Fruit fly (Drosophila melanogaster) whole organism, embryonic: ENCODE measurements around the gene CG17364.

Experiments used
- Atf6 ChIP-seq: fragments of 200-800 bp; sonication (Bioruptor generic); IDR thresholded peaks from 2 replicates; pipeline ENCODE4 v1.3.6; 2022; ENCODE audit warnings: missing biosample characterization, missing genetic modification characterization
- B-H1 ChIP-seq: fragments of 200-800 bp; sonication (Bioruptor generic); IDR thresholded peaks from 3 replicates; pipeline ENCODE4 v1.3.6; 2022; ENCODE audit warnings: missing biosample characterization, missing genetic modification characterization
- B-H2 ChIP-seq: fragments of 200-800 bp; sonication (Bioruptor generic); optimal IDR thresholded peaks from 2 replicates; lab custom pipeline; 2018; ENCODE audit warnings: missing biosample characterization, mild to moderate bottlenecking, missing genetic modification characterization
- CG10431 ChIP-seq: fragments of 200-800 bp; sonication (Bioruptor generic); optimal IDR thresholded peaks from 3 replicates; lab custom pipeline; 2018; ENCODE audit warnings: missing biosample characterization, mild to moderate bottlenecking, missing genetic modification characterization
- CG11247 ChIP-seq: fragments of 200-800 bp; sonication (Bioruptor generic); IDR thresholded peaks from 2 replicates; pipeline ENCODE4 v1.3.6; 2022; ENCODE audit warnings: missing biosample characterization, missing genetic modification characterization
- CG11560 ChIP-seq: fragments of 200-800 bp; sonication (Bioruptor generic); IDR thresholded peaks from 3 replicates; pipeline ENCODE4 v1.3.6; 2022; ENCODE audit warnings: missing biosample characterization, missing genetic modification characterization
- CG12744 ChIP-seq: fragments of 200-800 bp; sonication (Bioruptor generic); optimal IDR thresholded peaks from 2 replicates; lab custom pipeline; 2016; ENCODE audit warnings: missing biosample characterization, missing genetic modification characterization
- CG13287 ChIP-seq: fragments of 200-800 bp; sonication (Bioruptor generic); IDR thresholded peaks from 2 replicates; pipeline ENCODE4 v1.3.6; 2022; ENCODE audit warnings: missing biosample characterization, missing genetic modification characterization; ENCODE audit not compliant: partially characterized antibody
- CG13775 ChIP-seq: fragments of 200-800 bp; sonication (Bioruptor generic); optimal IDR thresholded peaks from 3 replicates; lab custom pipeline; 2017; ENCODE audit warnings: missing biosample characterization, mild to moderate bottlenecking, missing genetic modification characterization
- CG1602 ChIP-seq: fragments of 200-800 bp; sonication (Bioruptor generic); optimal IDR thresholded peaks from 3 replicates; lab custom pipeline; 2016; ENCODE audit warnings: missing biosample characterization, missing genetic modification characterization
- CG2129 ChIP-seq: fragments of 200-800 bp; sonication (Bioruptor generic); IDR thresholded peaks from 2 replicates; pipeline ENCODE4 v1.3.6; 2022; ENCODE audit warnings: missing biosample characterization, missing genetic modification characterization; ENCODE audit not compliant: partially characterized antibody
- CG2678 ChIP-seq: fragments of 200-800 bp; sonication (Bioruptor generic); optimal IDR thresholded peaks from 3 replicates; lab custom pipeline; 2019; ENCODE audit warnings: missing biosample characterization, mild to moderate bottlenecking, missing genetic modification characterization, moderate library complexity
- CG2875 ChIP-seq: fragments of 200-800 bp; sonication (Bioruptor generic); optimal IDR thresholded peaks from 2 replicates; lab custom pipeline; 2017; ENCODE audit warnings: missing biosample characterization, mild to moderate bottlenecking, missing genetic modification characterization, missing genetic modification reagents
- CG2889 ChIP-seq: fragments of 200-800 bp; sonication (Bioruptor generic); IDR thresholded peaks from 3 replicates; pipeline ENCODE4 v1.3.6; 2022; ENCODE audit warnings: missing biosample characterization, missing genetic modification characterization
- CG32772 ChIP-seq: fragments of 200-800 bp; sonication (Bioruptor generic); IDR thresholded peaks from 2 replicates; pipeline ENCODE4 v1.3.6; 2022; ENCODE audit warnings: missing biosample characterization, missing genetic modification characterization
- CG4360 ChIP-seq: fragments of 200-800 bp; sonication (Bioruptor generic); IDR thresholded peaks from 2 replicates; pipeline ENCODE4 v1.3.6; 2022; ENCODE audit warnings: missing biosample characterization, missing genetic modification characterization
- CG43689 ChIP-seq: fragments of 200-800 bp; sonication (Bioruptor generic); IDR thresholded peaks from 2 replicates; pipeline ENCODE4 v1.3.6; 2022; ENCODE audit warnings: missing biosample characterization, missing genetic modification characterization
- CG5180 ChIP-seq: fragments of 200-800 bp; sonication (Bioruptor generic); optimal IDR thresholded peaks from 3 replicates; lab custom pipeline; 2017; ENCODE audit warnings: missing biosample characterization, missing genetic modification characterization, mild to moderate bottlenecking, moderate library complexity, missing genetic modification reagents
- CG6765 ChIP-seq: fragments of 200-800 bp; sonication (Bioruptor generic); optimal IDR thresholded peaks from 3 replicates; lab custom pipeline; 2017; ENCODE audit warnings: missing biosample characterization, mild to moderate bottlenecking, missing genetic modification characterization
- CG7963 ChIP-seq: fragments of 200-800 bp; sonication (Bioruptor generic); IDR thresholded peaks from 3 replicates; pipeline ENCODE4 v1.3.6; 2022; ENCODE audit warnings: missing biosample characterization, missing genetic modification characterization; ENCODE audit not compliant: partially characterized antibody
- CG8281 ChIP-seq: fragments of 200-800 bp; sonication (Bioruptor generic); optimal IDR thresholded peaks from 2 replicates; lab custom pipeline; 2018; ENCODE audit warnings: missing biosample characterization, mild to moderate bottlenecking, missing genetic modification characterization, moderate library complexity
- CG9817 ChIP-seq: fragments of 200-800 bp; sonication (Bioruptor generic); optimal IDR thresholded peaks from 2 replicates; lab custom pipeline; 2018; ENCODE audit warnings: missing biosample characterization, mild to moderate bottlenecking, missing genetic modification characterization, moderate library complexity
- CHES-1-like ChIP-seq: fragments of 200-800 bp; sonication (Bioruptor generic); optimal IDR thresholded peaks from 2 replicates; lab custom pipeline; 2016; ENCODE audit warnings: missing biosample characterization, missing genetic modification characterization
- D19A ChIP-seq: fragments of 200-800 bp; optimal IDR thresholded peaks from 3 replicates; lab custom pipeline; 2019; ENCODE audit warnings: missing biosample characterization, mild to moderate bottlenecking, missing genetic modification characterization, moderate library complexity
- Dad ChIP-seq: fragments of 200-800 bp; sonication (Bioruptor generic); optimal IDR thresholded peaks from 3 replicates; lab custom pipeline; 2016; ENCODE audit warnings: missing biosample characterization, missing genetic modification characterization
- Dek ChIP-seq: fragments of 200-800 bp; sonication (Bioruptor generic); optimal IDR thresholded peaks from 3 replicates; lab custom pipeline; 2019; ENCODE audit warnings: missing biosample characterization, mild to moderate bottlenecking, missing genetic modification characterization, moderate library complexity
- E2f1 ChIP-seq: fragments of 200-800 bp; sonication (Bioruptor generic); IDR thresholded peaks from 2 replicates; pipeline ENCODE4 v1.3.6; 2022; ENCODE audit warnings: missing biosample characterization, missing genetic modification characterization
- H15 ChIP-seq: fragments of 200-800 bp; sonication (Bioruptor generic); IDR thresholded peaks from 3 replicates; pipeline ENCODE4 v1.3.6; 2022; ENCODE audit warnings: missing biosample characterization, missing genetic modification characterization
- MTF-1 ChIP-seq: fragments of 200-800 bp; sonication (Bioruptor generic); optimal IDR thresholded peaks from 2 replicates; lab custom pipeline; 2018; ENCODE audit warnings: missing biosample characterization, mild to moderate bottlenecking, missing genetic modification characterization, borderline replicate concordance
- NC2β ChIP-seq: fragments of 200-800 bp; sonication (Bioruptor generic); optimal IDR thresholded peaks from 2 replicates; lab custom pipeline; 2016; ENCODE audit warnings: missing biosample characterization, missing genetic modification characterization
- Ravus ChIP-seq: fragments of 200-800 bp; sonication (Bioruptor generic); IDR thresholded peaks from 2 replicates; pipeline ENCODE4 v1.3.6; 2022; ENCODE audit warnings: missing biosample characterization, missing genetic modification characterization
- Ssrp ChIP-seq: fragments of 200-800 bp; sonication (Bioruptor generic); optimal IDR thresholded peaks from 2 replicates; lab custom pipeline; 2018; ENCODE audit warnings: missing biosample characterization, mild to moderate bottlenecking, missing genetic modification characterization, moderate library complexity
- cad ChIP-seq: fragments of >200 bp; optimal IDR thresholded peaks from 2 replicates; lab custom pipeline; 2017; ENCODE audit warnings: missing biosample characterization, missing genetic modification characterization
- esg ChIP-seq: fragments of 200-800 bp; sonication (Bioruptor generic); conservative IDR thresholded peaks from 2 replicates; pipeline ENCODE4 v1.3.6; 2022; ENCODE audit warnings: missing biosample characterization, missing genetic modification characterization
- ewg ChIP-seq: fragments of 200-800 bp; sonication (Bioruptor generic); optimal IDR thresholded peaks from 3 replicates; lab custom pipeline; 2017; ENCODE audit warnings: mild to moderate bottlenecking, missing biosample characterization, missing genetic modification reagents, missing genetic modification characterization
- ftz-f1 ChIP-seq: fragments of 200-800 bp; sonication (Bioruptor generic); optimal IDR thresholded peaks from 2 replicates; lab custom pipeline; 2016; ENCODE audit warnings: missing biosample characterization, missing genetic modification characterization
- grn ChIP-seq: fragments of 200-800 bp; sonication (Bioruptor generic); optimal IDR thresholded peaks from 3 replicates; lab custom pipeline; 2017; ENCODE audit warnings: missing biosample characterization, missing genetic modification characterization
- ham ChIP-seq: fragments of 200-800 bp; sonication (Bioruptor generic); IDR thresholded peaks from 2 replicates; pipeline ENCODE4 v1.3.6; 2022; ENCODE audit warnings: missing biosample characterization, missing genetic modification characterization
- kay ChIP-seq: fragments of 200-800 bp; sonication (Bioruptor generic); optimal IDR thresholded peaks from 2 replicates; lab custom pipeline; 2016; ENCODE audit warnings: missing biosample characterization, missing genetic modification characterization
- lilli ChIP-seq: fragments of 200-800 bp; sonication (Bioruptor generic); optimal IDR thresholded peaks from 3 replicates; lab custom pipeline; 2016; ENCODE audit warnings: missing biosample characterization, missing genetic modification characterization
- nerfin-1 ChIP-seq: fragments of 200-800 bp; sonication (Bioruptor generic); optimal IDR thresholded peaks from 3 replicates; lab custom pipeline; 2019; ENCODE audit warnings: missing biosample characterization, mild to moderate bottlenecking, missing genetic modification characterization, moderate library complexity
- p53 ChIP-seq: fragments of 200-800 bp; sonication (Bioruptor generic); optimal IDR thresholded peaks from 2 replicates; lab custom pipeline; 2016; ENCODE audit warnings: missing biosample characterization, missing genetic modification characterization
- ranshi ChIP-seq: fragments of 200-800 bp; sonication (Bioruptor generic); IDR thresholded peaks from 2 replicates; pipeline ENCODE4 v1.3.6; 2022; ENCODE audit warnings: missing biosample characterization, missing genetic modification characterization
- schlank ChIP-seq: fragments of 200-800 bp; sonication (Bioruptor generic); optimal IDR thresholded peaks from 2 replicates; lab custom pipeline; 2018; ENCODE audit warnings: missing biosample characterization, mild to moderate bottlenecking, missing genetic modification characterization
- slbo ChIP-seq: fragments of 200-800 bp; sonication (Bioruptor generic); IDR thresholded peaks from 2 replicates; pipeline ENCODE4 v1.3.6; 2022; ENCODE audit warnings: missing biosample characterization, missing genetic modification characterization
- so ChIP-seq: fragments of 200-800 bp; sonication (Bioruptor generic); IDR thresholded peaks from 3 replicates; pipeline ENCODE4 v1.3.6; 2022; ENCODE audit warnings: missing biosample characterization, missing genetic modification characterization
- ssp ChIP-seq: fragments of 200-800 bp; sonication (Bioruptor generic); IDR thresholded peaks from 2 replicates; pipeline ENCODE4 v1.3.6; 2022; ENCODE audit warnings: missing biosample characterization, missing genetic modification characterization
- tgo ChIP-seq: fragments of 200-800 bp; sonication (Bioruptor generic); IDR thresholded peaks from 3 replicates; pipeline ENCODE4 v1.3.6; 2022; ENCODE audit warnings: missing biosample characterization, missing genetic modification characterization
- tna ChIP-seq: fragments of 200-800 bp; sonication (Bioruptor generic); IDR thresholded peaks from 2 replicates; pipeline ENCODE4 v1.3.6; 2022; ENCODE audit warnings: missing biosample characterization, missing genetic modification characterization; ENCODE audit not compliant: partially characterized antibody
- zen2 ChIP-seq: fragments of 200-800 bp; sonication (Bioruptor generic); IDR thresholded peaks from 3 replicates; pipeline ENCODE4 v1.3.6; 2022; ENCODE audit warnings: missing biosample characterization, missing genetic modification characterization; ENCODE audit not compliant: partially characterized antibody
- zf30C ChIP-seq: fragments of 200-800 bp; sonication (Bioruptor generic); optimal IDR thresholded peaks from 3 replicates; lab custom pipeline; 2018; ENCODE audit warnings: missing biosample characterization, mild to moderate bottlenecking, missing genetic modification characterization

CG17364 gene

dm6 chr3L:14004963-14005458 lies 11.8 kb upstream of the CG17364 start (continued):
- TF ChIP-seq CG2889 (GFP tag; lab: Robert Waterston, UW) (peak; percentile 95), CG1602 (GFP tag; lab: Kevin White, UChicago) (peak; percentile 93), ewg (GFP tag; lab: Kevin White, UChicago) (peak; percentile 92), ftz-f1 (peak; percentile 91), Atf6 (GFP tag; lab: Robert Waterston, UW) (peak; percentile 92), zen2 (GFP tag; lab: Robert Waterston, UW) (no peak), CG2875 (peak; percentile 93), D19A (peak; percentile 90), E2f1 (GFP tag; lab: Robert Waterston, UW) (peak; percentile 89), CG43689 (GFP tag; lab: Robert Waterston, UW) (peak; percentile 92), tgo (GFP tag; lab: Robert Waterston, UW) (peak; percentile 93), CG2678 (tag; lab: Kevin White, UChicago) (peak; percentile 97), CG8281 (peak; percentile 85), tna (GFP tag; lab: Robert Waterston, UW) (no peak), zf30C (GFP tag; lab: Kevin White, UChicago) (no peak), Ssrp (peak; percentile 94), B-H1 (GFP tag; lab: Robert Waterston, UW) (peak; percentile 95), CG4360 (peak; percentile 91), CG11560 (tag; lab: Robert Waterston, UW) (peak; percentile 79), kay (GFP tag; lab: Kevin White, UChicago) (peak; percentile 91), CG10431 (GFP tag; lab: Kevin White, UChicago) (peak; percentile 82), schlank (peak; percentile 91), CG7963 (GFP tag; lab: Robert Waterston, UW) (no peak), ranshi (GFP tag; lab: Robert Waterston, UW) (peak; percentile 96), CHES-1-like (peak; percentile 97), nerfin-1 (tag; lab: Kevin White, UChicago) (peak; percentile 94), Dad (GFP tag; lab: Kevin White, UChicago) (peak; percentile 95), CG11247 (peak; percentile 91), Dek (peak; percentile 93), ham (GFP tag; lab: Robert Waterston, UW) (peak; percentile 78), CG12744 (GFP tag; lab: Kevin White, UChicago) (peak; percentile 83), p53 (GFP tag; lab: Kevin White, UChicago) (peak; percentile 87), MTF-1 (GFP tag; lab: Kevin White, UChicago) (peak; percentile 75), slbo (peak; percentile 98), CG5180 (GFP tag; lab: Kevin White, UChicago) (peak; percentile 90), CG13775 (GFP tag; lab: Kevin White, UChicago) (peak; percentile 85), grn (GFP tag; lab: Kevin White, UChicago) (no peak), CG6765 (GFP tag; lab: Kevin White, UChicago) (peak; percentile 88), CG2129 (no peak), CG13287 (GFP tag; lab: Robert Waterston, UW) (no peak), CG9817 (tag; lab: Kevin White, UChicago) (peak; percentile 95), Ravus (GFP tag; lab: Robert Waterston, UW) (peak; percentile 83), cad (GFP tag; lab: Kevin White, UChicago) (no peak), so (GFP tag; lab: Robert Waterston, UW) (peak; percentile 95), B-H2 (GFP tag; lab: Kevin White, UChicago) (peak; percentile 65), lilli (GFP tag; lab: Kevin White, UChicago) (peak; percentile 97), CG32772 (GFP tag; lab: Robert Waterston, UW) (peak; percentile 95), ssp (GFP tag; lab: Robert Waterston, UW) (peak; percentile 80), NC2β (GFP tag; lab: Kevin White, UChicago) (peak; percentile 92), esg (GFP tag; lab: Robert Waterston, UW) (peak; percentile 95), H15 (GFP tag; lab: Robert Waterston, UW) (peak; percentile 96)
